Fruit fly (Drosophila melanogaster) whole organism, embryonic: Measurements from ENCODE around the gene ea.

Source experiments
- Atf3 ChIP-seq: fragments of 200-800 bp; sonication (Bioruptor generic); optimal IDR thresholded peaks from 3 replicates; lab custom pipeline; 2016; ENCODE audit warnings: missing biosample characterization, missing genetic modification characterization
- Bteb2 ChIP-seq: fragments of 200-800 bp; sonication (Bioruptor generic); optimal IDR thresholded peaks from 2 replicates; lab custom pipeline; 2016; ENCODE audit warnings: missing biosample characterization, missing genetic modification characterization
- CG10654 ChIP-seq: fragments of 200-800 bp; sonication (Bioruptor generic); optimal IDR thresholded peaks from 2 replicates; lab custom pipeline; 2016; ENCODE audit warnings: missing biosample characterization, missing genetic modification characterization
- CG12104 ChIP-seq: fragments of 200-800 bp; sonication (Bioruptor generic); optimal IDR thresholded peaks from 3 replicates; lab custom pipeline; 2016; ENCODE audit warnings: missing biosample characterization, missing genetic modification characterization
- CG1233 ChIP-seq: fragments of 200-800 bp; sonication (Bioruptor generic); optimal IDR thresholded peaks from 4 replicates; lab custom pipeline; 2018; ENCODE audit warnings: missing biosample characterization, mild to moderate bottlenecking, missing genetic modification characterization
- CG12769 ChIP-seq: fragments of 200-800 bp; sonication (Bioruptor generic); optimal IDR thresholded peaks from 2 replicates; lab custom pipeline; 2019; ENCODE audit warnings: missing biosample characterization, mild to moderate bottlenecking, missing genetic modification characterization, moderate library complexity
- CG13424 ChIP-seq: fragments of 200-800 bp; sonication (Bioruptor generic); optimal IDR thresholded peaks from 2 replicates; lab custom pipeline; 2019; ENCODE audit warnings: missing biosample characterization, mild to moderate bottlenecking, missing genetic modification characterization, moderate library complexity
- CG13894 ChIP-seq: fragments of 200-800 bp; sonication (Bioruptor generic); optimal IDR thresholded peaks from 3 replicates; lab custom pipeline; 2018; ENCODE audit warnings: missing biosample characterization, mild to moderate bottlenecking, missing genetic modification characterization, moderate library complexity
- CG14014 ChIP-seq: fragments of 200-800 bp; sonication (Bioruptor generic); IDR thresholded peaks from 2 replicates; pipeline ENCODE4 v1.3.6; 2022; ENCODE audit warnings: missing biosample characterization, missing genetic modification characterization
- CG15073 ChIP-seq: fragments of 200-800 bp; sonication (Bioruptor generic); optimal IDR thresholded peaks from 2 replicates; lab custom pipeline; 2016; ENCODE audit warnings: missing biosample characterization, missing genetic modification characterization
- CG15269 ChIP-seq: fragments of 200-800 bp; sonication (Bioruptor generic); optimal IDR thresholded peaks from 2 replicates; lab custom pipeline; 2018; ENCODE audit warnings: missing biosample characterization, mild to moderate bottlenecking, missing genetic modification characterization, moderate library complexity
- CG16779 ChIP-seq: fragments of 200-800 bp; sonication (Bioruptor generic); IDR thresholded peaks from 2 replicates; pipeline ENCODE4 v1.3.6; 2022; ENCODE audit warnings: missing biosample characterization, missing genetic modification characterization
- CG16815 ChIP-seq: fragments of 200-800 bp; sonication (Bioruptor generic); optimal IDR thresholded peaks from 3 replicates; lab custom pipeline; 2017; ENCODE audit warnings: missing biosample characterization, mild to moderate bottlenecking, missing genetic modification characterization
- CG17802 ChIP-seq: fragments of 200-800 bp; sonication (Bioruptor generic); optimal IDR thresholded peaks from 2 replicates; lab custom pipeline; 2018; ENCODE audit warnings: missing biosample characterization, mild to moderate bottlenecking, missing genetic modification characterization, moderate library complexity
- CG2712 ChIP-seq: fragments of 200-800 bp; optimal IDR thresholded peaks from 3 replicates; lab custom pipeline; 2019; ENCODE audit warnings: missing biosample characterization, mild to moderate bottlenecking, missing genetic modification characterization, moderate library complexity
- CG2875 ChIP-seq: fragments of 200-800 bp; sonication (Bioruptor generic); optimal IDR thresholded peaks from 2 replicates; lab custom pipeline; 2017; ENCODE audit warnings: missing biosample characterization, mild to moderate bottlenecking, missing genetic modification characterization, missing genetic modification reagents
- CG31365 ChIP-seq: fragments of 200-800 bp; sonication (Bioruptor generic); optimal IDR thresholded peaks from 2 replicates; lab custom pipeline; 2018; ENCODE audit warnings: missing biosample characterization, mild to moderate bottlenecking, missing genetic modification characterization
- CG32767 ChIP-seq: fragments of 200-800 bp; sonication (Bioruptor generic); IDR thresholded peaks from 2 replicates; pipeline ENCODE4 v1.3.6; 2022; ENCODE audit warnings: missing biosample characterization, missing genetic modification characterization
- CG34376 ChIP-seq: fragments of 200-800 bp; sonication (Bioruptor generic); optimal IDR thresholded peaks from 2 replicates; lab custom pipeline; 2018; ENCODE audit warnings: missing biosample characterization, mild to moderate bottlenecking, missing genetic modification characterization
- CG4328 ChIP-seq: fragments of 200-800 bp; sonication (Bioruptor generic); optimal IDR thresholded peaks from 3 replicates; lab custom pipeline; 2017; ENCODE audit warnings: missing biosample characterization, missing genetic modification reagents, missing genetic modification characterization
- CG6689 ChIP-seq: fragments of 200-800 bp; sonication (Bioruptor generic); IDR thresholded peaks from 2 replicates; pipeline ENCODE4 v1.3.6; 2022; ENCODE audit warnings: missing biosample characterization, missing genetic modification characterization
- CG8388 ChIP-seq: fragments of 200-800 bp; sonication (Bioruptor generic); optimal IDR thresholded peaks from 2 replicates; lab custom pipeline; 2019; ENCODE audit warnings: missing biosample characterization, mild to moderate bottlenecking, missing genetic modification characterization, moderate library complexity
- CG8478 ChIP-seq: fragments of >200 bp; optimal IDR thresholded peaks from 2 replicates; lab custom pipeline; 2018
- CTCF ChIP-seq: fragments of 200-800 bp; sonication (Bioruptor generic); optimal IDR thresholded peaks from 2 replicates; lab custom pipeline; 2017; ENCODE audit warnings: missing biosample characterization, mild to moderate bottlenecking, missing genetic modification characterization, moderate library complexity
- D19A ChIP-seq: fragments of 200-800 bp; optimal IDR thresholded peaks from 3 replicates; lab custom pipeline; 2019; ENCODE audit warnings: missing biosample characterization, mild to moderate bottlenecking, missing genetic modification characterization, moderate library complexity
- Dfd ChIP-seq, 2 experiments: fragments of >200 bp; optimal IDR thresholded peaks; 2 replicates each; lab custom pipeline; 2017; ENCODE audit warnings: missing biosample characterization in 2 of 2, missing genetic modification characterization in 2 of 2
- Dll ChIP-seq: fragments of 200-800 bp; sonication (Bioruptor generic); IDR thresholded peaks from 4 replicates; pipeline ENCODE4 v1.3.6; 2022; ENCODE audit warnings: missing biosample characterization, missing genetic modification characterization; ENCODE audit not compliant: partially characterized antibody
- Doc2 ChIP-seq: fragments of 200-800 bp; sonication (Bioruptor generic); IDR thresholded peaks from 2 replicates; pipeline ENCODE4 v1.3.6; 2022; ENCODE audit warnings: missing biosample characterization, missing genetic modification characterization
- Drgx ChIP-seq: fragments of 200-800 bp; sonication (Bioruptor generic); IDR thresholded peaks from 2 replicates; pipeline ENCODE4 v1.3.6; 2022; ENCODE audit warnings: missing biosample characterization, missing genetic modification characterization
- E2f2 ChIP-seq: fragments of 200-800 bp; sonication (Bioruptor generic); IDR thresholded peaks from 2 replicates; pipeline ENCODE4 v1.3.6; 2022; ENCODE audit warnings: missing biosample characterization, missing genetic modification characterization
- Hmx ChIP-seq: fragments of 200-800 bp; sonication (Bioruptor generic); optimal IDR thresholded peaks from 2 replicates; lab custom pipeline; 2016; ENCODE audit warnings: missing biosample characterization, missing genetic modification characterization
- Kr ChIP-seq: fragments of 200-800 bp; sonication (Bioruptor generic); optimal IDR thresholded peaks from 2 replicates; lab custom pipeline; 2017; ENCODE audit warnings: missing biosample characterization, mild to moderate bottlenecking, missing genetic modification characterization
- Poxn ChIP-seq: fragments of 200-800 bp; sonication (Bioruptor generic); IDR thresholded peaks from 2 replicates; pipeline ENCODE4 v1.3.6; 2022; ENCODE audit warnings: missing biosample characterization, missing genetic modification characterization
- ac ChIP-seq: fragments of 200-800 bp; sonication (Bioruptor generic); optimal IDR thresholded peaks from 3 replicates; lab custom pipeline; 2017; ENCODE audit warnings: missing biosample characterization, mild to moderate bottlenecking, missing genetic modification characterization
- bbx ChIP-seq: fragments of 200-800 bp; sonication (Bioruptor generic); IDR thresholded peaks from 2 replicates; pipeline ENCODE4 v1.3.6; 2022; ENCODE audit warnings: missing biosample characterization, missing genetic modification characterization; ENCODE audit not compliant: partially characterized antibody
- cato ChIP-seq: fragments of 200-800 bp; sonication (Bioruptor generic); optimal IDR thresholded peaks from 2 replicates; lab custom pipeline; 2016; ENCODE audit warnings: missing biosample characterization, missing genetic modification characterization, borderline replicate concordance
- fd3F ChIP-seq: fragments of 200-800 bp; sonication (Bioruptor generic); optimal IDR thresholded peaks from 2 replicates; lab custom pipeline; 2018; ENCODE audit warnings: missing biosample characterization, mild to moderate bottlenecking, missing genetic modification characterization, moderate library complexity
- fu2 ChIP-seq: fragments of 200-800 bp; sonication (Bioruptor generic); optimal IDR thresholded peaks from 2 replicates; lab custom pipeline; 2016; ENCODE audit warnings: missing biosample characterization, missing genetic modification characterization
- gsb ChIP-seq: fragments of 200-800 bp; sonication (Bioruptor generic); IDR thresholded peaks from 2 replicates; pipeline ENCODE4 v1.3.6; 2022; ENCODE audit warnings: missing biosample characterization, missing genetic modification characterization
- gsb-n ChIP-seq: fragments of 200-800 bp; sonication (Bioruptor generic); optimal IDR thresholded peaks from 3 replicates; lab custom pipeline; 2018; ENCODE audit warnings: missing biosample characterization, mild to moderate bottlenecking, missing genetic modification characterization
- kay ChIP-seq: fragments of 200-800 bp; sonication (Bioruptor generic); optimal IDR thresholded peaks from 2 replicates; lab custom pipeline; 2016; ENCODE audit warnings: missing biosample characterization, missing genetic modification characterization
- lola ChIP-seq, 3 experiments: fragments of >200 bp in 2 of 3; fragments of 200-800 bp in 1 of 3; sonication (Bioruptor generic) in 1 of 3; optimal IDR thresholded peaks; 2 replicates each; lab custom pipeline; 2017 to 2019; ENCODE audit warnings: missing biosample characterization in 3 of 3, missing genetic modification characterization in 3 of 3, mild to moderate bottlenecking in 1 of 3, moderate library complexity in 1 of 3
- mld ChIP-seq: fragments of 200-800 bp; sonication (Bioruptor generic); IDR thresholded peaks from 3 replicates; pipeline ENCODE4 v1.3.6; 2022; ENCODE audit warnings: missing biosample characterization, missing genetic modification characterization; ENCODE audit not compliant: partially characterized antibody
- p53 ChIP-seq: fragments of 200-800 bp; sonication (Bioruptor generic); optimal IDR thresholded peaks from 2 replicates; lab custom pipeline; 2016; ENCODE audit warnings: missing biosample characterization, missing genetic modification characterization
- scrt ChIP-seq: fragments of 200-800 bp; sonication (Bioruptor generic); optimal IDR thresholded peaks from 2 replicates; lab custom pipeline; 2018; ENCODE audit warnings: missing biosample characterization, mild to moderate bottlenecking, missing genetic modification characterization, moderate library complexity
- tio ChIP-seq: fragments of 200-800 bp; sonication (Bioruptor generic); optimal IDR thresholded peaks from 2 replicates; lab custom pipeline; 2017; ENCODE audit warnings: missing biosample characterization, missing genetic modification characterization, inconsistent platforms
- trh ChIP-seq: fragments of 200-800 bp; sonication (Bioruptor generic); optimal IDR thresholded peaks from 2 replicates; lab custom pipeline; 2016; ENCODE audit warnings: missing biosample characterization, missing genetic modification characterization
- zen ChIP-seq: fragments of 200-800 bp; sonication (Bioruptor generic); optimal IDR thresholded peaks from 3 replicates; lab custom pipeline; 2018; ENCODE audit warnings: missing biosample characterization, mild to moderate bottlenecking, missing genetic modification characterization, moderate library complexity
- zen2 ChIP-seq: fragments of 200-800 bp; sonication (Bioruptor generic); IDR thresholded peaks from 3 replicates; pipeline ENCODE4 v1.3.6; 2022; ENCODE audit warnings: missing biosample characterization, missing genetic modification characterization; ENCODE audit not compliant: partially characterized antibody
- zf30C ChIP-seq: fragments of 200-800 bp; sonication (Bioruptor generic); optimal IDR thresholded peaks from 3 replicates; lab custom pipeline; 2018; ENCODE audit warnings: missing biosample characterization, mild to moderate bottlenecking, missing genetic modification characterization

ea gene

DNA sequence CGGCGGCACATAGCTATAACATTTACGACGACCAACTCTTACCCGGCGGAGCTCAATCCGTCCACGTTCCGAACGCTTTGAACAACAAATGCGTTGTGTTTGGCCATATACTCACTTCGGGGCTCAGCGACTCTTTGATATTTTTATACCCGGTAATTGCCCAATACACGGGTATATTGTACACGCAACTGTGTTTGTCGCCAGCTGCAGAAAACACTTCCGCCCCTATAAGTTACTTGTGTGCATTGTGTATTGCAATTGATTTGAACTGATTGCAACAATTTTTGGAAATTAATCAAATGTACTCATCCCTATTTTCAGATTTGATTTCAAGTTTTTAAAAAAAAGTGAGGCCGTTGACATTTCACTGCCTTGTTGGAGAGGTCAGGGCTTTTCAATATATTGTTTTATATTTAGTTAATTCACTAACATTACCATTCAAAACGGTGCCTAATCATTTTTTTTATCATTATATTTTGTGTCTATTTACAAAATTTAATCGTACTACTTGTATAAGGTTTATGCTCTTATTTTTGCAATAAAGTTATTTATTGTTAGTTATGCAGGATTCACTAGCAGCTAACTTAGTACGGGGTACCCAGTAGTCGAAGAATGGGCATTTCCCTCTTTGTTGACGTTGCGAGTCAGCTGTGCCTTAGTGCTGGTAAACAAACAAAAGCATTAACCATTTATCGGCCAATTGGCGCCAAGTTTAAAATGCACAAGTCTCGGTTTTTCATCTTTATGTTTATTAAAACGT, 14.6 kb downstream of the ea start, which contains the start of gene Nagk (continued):
- no peak for TF ChIP-seq zf30C
- no peak for TF ChIP-seq trh (GFP tag; lab: Kevin White, UChicago)
- TF ChIP-seq CG6689 (GFP tag; lab: Robert Waterston, UW) = peak; percentile 45; the same call in 1 of the 2 replicates
- TF ChIP-seq p53 (GFP tag; lab: Kevin White, UChicago) = no peak
- peak; percentile 27 for TF ChIP-seq CG2875
- no peak for TF ChIP-seq CG31365 (tag; lab: Kevin White, UChicago)
- TF ChIP-seq CG14014 = peak; percentile 39
- no peak for TF ChIP-seq gsb
- TF ChIP-seq kay (GFP tag; lab: Kevin White, UChicago) = peak; percentile 52
- no peak for TF ChIP-seq Kr (GFP tag; lab: Kevin White, UChicago)
- TF ChIP-seq E2f2 = peak; percentile 87
- TF ChIP-seq CG15073 (GFP tag; lab: Kevin White, UChicago) = no peak
- peak; percentile 52 for TF ChIP-seq CG13424 (tag; lab: Kevin White, UChicago)
- peak; percentile 42 for TF ChIP-seq scrt (GFP tag; lab: Kevin White, UChicago)
- TF ChIP-seq cato (GFP tag; lab: Kevin White, UChicago) = peak; percentile 41
- peak; percentile 7 for TF ChIP-seq CG17802 (tag; lab: Kevin White, UChicago)
- TF ChIP-seq Dll = no peak
- TF ChIP-seq mld (GFP tag; lab: Robert Waterston, UW) = no peak; the same call in 2 of the 3 replicates
- no peak for TF ChIP-seq Poxn (GFP tag; lab: Robert Waterston, UW)
- TF ChIP-seq CG12769 (tag; lab: Kevin White, UChicago) = no peak
- TF ChIP-seq D19A (tag; lab: Kevin White, UChicago) = peak; percentile 24
- TF ChIP-seq zen (tag; lab: Kevin White, UChicago) = no peak
- TF ChIP-seq Drgx = no peak; the same call in 1 of the 2 replicates
- no peak for TF ChIP-seq Dfd (GFP tag; optimal IDR thresholded peaks at IDR 0.05; lab: Kevin White, UChicago)
- TF ChIP-seq bbx (GFP tag; lab: Robert Waterston, UW) = peak; percentile 45
- no peak for TF ChIP-seq ac (GFP tag; lab: Kevin White, UChicago)
- no peak for TF ChIP-seq zen2 (GFP tag; lab: Robert Waterston, UW)
- TF ChIP-seq CG2712 (tag; lab: Kevin White, UChicago) = peak; percentile 59
- TF ChIP-seq CG32767 = peak; percentile 15; the same call in 1 of the 2 replicates
- peak; percentile 6 for TF ChIP-seq Atf3 (GFP tag; lab: Kevin White, UChicago)
- peak; percentile 39 for TF ChIP-seq CG13894
- TF ChIP-seq lola (GFP tag; optimal IDR thresholded peaks at IDR 0.05; lab: Kevin White, UChicago) = peak in 1 of 3 experiments; percentile 71
- TF ChIP-seq CG16779 (GFP tag; lab: Robert Waterston, UW) = no peak
- peak; percentile 59 for TF ChIP-seq CG4328 (GFP tag; lab: Kevin White, UChicago)
- peak; percentile 22 for TF ChIP-seq fd3F (GFP tag; lab: Kevin White, UChicago)
- peak; percentile 77 for TF ChIP-seq CG12104 (GFP tag; lab: Kevin White, UChicago)
- TF ChIP-seq CG8388 (GFP tag; lab: Kevin White, UChicago) = peak; percentile 41
- peak; percentile 38 for TF ChIP-seq CG10654 (GFP tag; lab: Kevin White, UChicago)
- TF ChIP-seq CG1233 (GFP tag; lab: Kevin White, UChicago) = peak; percentile 61
- peak; percentile 39 for TF ChIP-seq gsb-n (tag; lab: Kevin White, UChicago)
- peak; percentile 60 for TF ChIP-seq CG15269 (tag; lab: Kevin White, UChicago)
- TF ChIP-seq fu2 (GFP tag; lab: Kevin White, UChicago) = peak; percentile 24
- no peak for TF ChIP-seq CG8478
- TF ChIP-seq CTCF (GFP tag; lab: Kevin White, UChicago) = no peak
- TF ChIP-seq Bteb2 (GFP tag; lab: Kevin White, UChicago) = peak; percentile 50
- TF ChIP-seq Hmx = no peak
- no peak for TF ChIP-seq Doc2 (GFP tag; lab: Robert Waterston, UW)
- TF ChIP-seq CG34376 = peak; percentile 50
- no peak for TF ChIP-seq tio (GFP tag; lab: Kevin White, UChicago)
- TF ChIP-seq CG16815 = peak; percentile 54
